Worm (Caenorhabditis elegans): ENCODE measurements around the gene C07E3.10.

C07E3.10 gene

DNA sequence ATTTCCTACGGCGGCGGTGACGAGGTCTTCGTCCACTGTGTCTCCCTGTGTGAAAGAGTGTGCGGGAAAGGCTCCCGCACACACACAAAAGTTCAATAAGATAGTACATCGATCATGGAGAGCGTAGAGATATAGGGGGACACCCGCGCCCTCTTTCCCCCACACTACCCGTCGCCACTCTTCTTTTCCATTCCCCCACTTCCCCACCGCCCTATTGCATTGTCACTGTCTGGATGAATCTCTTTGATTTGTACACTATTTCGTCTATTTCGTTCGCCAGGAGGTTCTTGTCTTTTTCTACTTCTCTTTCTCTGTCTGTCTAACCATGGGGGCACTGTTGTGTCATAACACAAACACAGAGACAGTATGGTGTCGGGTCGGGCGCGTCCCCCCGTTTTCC lies 36.1 kb downstream of the C07E3.10 start:
- TF ChIP-seq cog-1 (tag; optimal IDR thresholded peaks at IDR 0.05) (peak; percentile 49), flt-1 (GFP tag; IDR thresholded peaks at IDR 0.05) (no peak)

DNA sequence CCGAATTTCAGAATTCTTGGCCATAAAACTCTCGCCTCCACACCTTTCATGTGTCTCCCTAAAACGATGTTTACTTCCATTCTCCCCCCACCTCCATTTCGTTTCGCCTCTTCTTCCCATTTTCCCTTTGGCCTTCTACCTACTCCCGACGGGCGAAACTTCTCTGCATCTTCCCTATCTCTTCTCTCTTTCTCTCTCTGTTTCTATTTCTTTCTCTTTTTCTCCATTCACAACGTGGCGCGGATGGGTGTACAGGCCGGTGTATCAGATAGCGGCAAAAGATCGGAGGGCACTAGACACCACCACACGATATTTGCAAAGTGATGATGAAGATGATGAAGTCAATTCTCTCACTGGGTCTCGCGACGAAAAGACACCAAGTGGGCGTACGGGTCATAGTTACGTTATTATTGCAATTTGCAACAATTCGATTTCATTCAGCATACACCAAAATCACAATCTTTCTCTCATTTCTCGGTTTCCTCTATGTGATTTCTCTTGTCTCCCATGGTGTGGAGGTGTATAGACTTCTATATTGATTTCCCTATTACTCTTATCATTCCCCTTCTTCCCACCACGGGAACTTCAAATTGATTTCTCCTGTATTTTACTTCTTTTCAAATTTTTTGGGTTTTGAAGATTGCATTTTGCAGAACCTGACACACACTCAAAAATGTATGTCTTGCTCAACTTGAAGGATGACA lies 38.7 kb downstream of the C07E3.10 start, which contains the start of gene ztf-27:
TSS of gene ztf-27 (plus strand) at position 654 of the 704 bp plus-strand sequence.
- TF ChIP-seq tab-1 (GFP tag; IDR thresholded peaks at IDR 0.05) (no peak), cog-1 (tag; optimal IDR thresholded peaks at IDR 0.05) (no peak), ref-1 (GFP tag; conservative IDR thresholded peaks at IDR 0.05) (no peak), med-1 (GFP tag; optimal IDR thresholded peaks at IDR 0.05; ENCODE audit: insufficient read depth) (no peak), klf-2 (GFP tag; conservative IDR thresholded peaks at IDR 0.05) (no peak), flt-1 (GFP tag; IDR thresholded peaks at IDR 0.05) (no peak), T22C8.4 (GFP tag; IDR thresholded peaks at IDR 0.05) (no peak), ztf-29 (GFP tag; IDR thresholded peaks at IDR 0.05) (no peak), ztf-23 (GFP tag; IDR thresholded peaks at IDR 0.05) (no peak)

DNA sequence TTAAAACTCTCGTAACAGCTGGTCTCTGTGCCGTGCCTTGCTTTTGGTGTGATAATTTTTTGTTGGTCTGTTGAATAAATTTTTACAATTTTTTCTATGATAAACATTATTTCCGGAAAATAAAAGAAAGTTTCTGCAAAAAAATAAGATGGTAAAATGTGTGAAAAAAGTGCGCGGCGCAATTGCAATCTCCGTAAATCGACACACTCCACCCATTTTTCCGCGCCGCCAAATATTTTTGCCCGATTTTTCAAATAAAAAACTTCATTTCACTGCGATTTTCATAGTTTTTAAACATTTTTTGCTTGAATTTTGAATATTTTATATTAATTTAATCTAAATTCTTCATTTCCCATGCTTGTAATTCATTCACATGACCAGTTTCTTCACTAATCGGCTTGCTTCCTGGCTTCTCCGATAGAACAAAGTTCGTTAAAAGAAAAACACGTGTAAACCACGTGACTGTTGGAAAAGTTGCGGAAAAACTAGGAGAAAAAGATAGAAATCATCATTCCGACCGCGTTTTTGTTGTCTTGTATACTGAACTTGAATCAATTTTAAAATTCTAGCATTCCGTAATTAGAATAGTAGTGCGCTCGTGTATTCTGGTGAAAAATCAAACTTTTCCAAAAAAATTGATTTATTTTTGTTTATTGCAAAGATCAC lies 42.0 kb downstream of the C07E3.10 start:
- TF ChIP-seq tab-1 (GFP tag; IDR thresholded peaks at IDR 0.05) (peak; percentile 58; the same call in 1 of the 2 replicates), T22C8.4 (GFP tag; IDR thresholded peaks at IDR 0.05) (no peak), klf-2 (GFP tag; conservative IDR thresholded peaks at IDR 0.05) (0 out of 2 replicates have a peak, but pooled peaks have one; percentile 30), ztf-29 (GFP tag; IDR thresholded peaks at IDR 0.05) (no peak), ref-1 (GFP tag; conservative IDR thresholded peaks at IDR 0.05) (0 out of 2 replicates have a peak, but pooled peaks have one; percentile 17), cog-1 (tag; optimal IDR thresholded peaks at IDR 0.05) (peak; percentile 35), flt-1 (GFP tag; IDR thresholded peaks at IDR 0.05) (peak; percentile 77), med-1 (GFP tag; optimal IDR thresholded peaks at IDR 0.05; ENCODE audit: insufficient read depth) (peak; percentile 60), ztf-23 (GFP tag; IDR thresholded peaks at IDR 0.05) (peak; percentile 67; the same call in 1 of the 2 replicates)

DNA sequence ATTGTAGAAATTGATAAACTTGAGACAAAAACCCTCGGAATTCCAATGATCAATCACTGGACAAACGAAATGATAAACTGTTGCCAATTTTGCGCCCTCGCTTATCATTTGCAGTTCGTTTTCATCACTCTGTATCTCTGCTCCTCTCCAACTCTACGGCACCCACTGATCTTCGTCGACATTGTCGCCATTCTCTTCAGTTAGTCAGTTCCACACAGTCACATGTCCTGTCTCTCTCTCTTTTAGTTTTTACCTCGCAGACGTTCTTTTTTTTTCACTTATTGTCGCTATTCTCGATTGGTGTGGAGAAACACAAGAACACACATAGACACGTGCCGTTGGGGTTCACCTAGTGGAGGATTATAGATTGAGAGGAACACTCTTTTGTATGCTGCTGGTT lies 42.9 kb downstream of the C07E3.10 start:
- TF ChIP-seq tab-1 (GFP tag; IDR thresholded peaks at IDR 0.05) (no peak), flt-1 (GFP tag; IDR thresholded peaks at IDR 0.05) (no peak), ref-1 (GFP tag; conservative IDR thresholded peaks at IDR 0.05) (no peak), T22C8.4 (GFP tag; IDR thresholded peaks at IDR 0.05) (no peak), med-1 (GFP tag; optimal IDR thresholded peaks at IDR 0.05; ENCODE audit: insufficient read depth) (no peak), ztf-29 (GFP tag; IDR thresholded peaks at IDR 0.05) (no peak), klf-2 (GFP tag; conservative IDR thresholded peaks at IDR 0.05) (no peak), ztf-23 (GFP tag; IDR thresholded peaks at IDR 0.05) (no peak), cog-1 (tag; optimal IDR thresholded peaks at IDR 0.05) (no peak)

DNA sequence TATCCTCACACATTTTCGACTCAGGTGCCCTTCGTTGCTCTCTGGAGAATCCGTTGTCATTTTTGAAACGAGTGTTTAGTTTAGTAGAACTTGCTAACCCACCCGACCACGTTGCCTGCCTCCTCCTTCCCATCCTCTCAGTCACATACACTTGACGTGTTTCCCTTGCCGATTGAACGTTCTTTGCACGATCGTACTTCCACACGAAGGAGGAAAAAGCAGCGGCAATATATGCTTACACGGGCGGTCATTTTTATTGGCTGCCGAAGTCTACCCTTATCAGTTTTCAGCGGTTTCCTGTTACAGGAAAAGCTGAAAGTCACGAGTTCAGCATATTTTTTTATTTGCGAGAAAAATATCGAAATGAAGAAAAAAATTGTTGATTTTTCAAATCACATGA lies 43.6 kb downstream of the C07E3.10 start:
- no peak for TF ChIP-seq ztf-29 (GFP tag; IDR thresholded peaks at IDR 0.05)
- no peak for TF ChIP-seq ref-1 (GFP tag; conservative IDR thresholded peaks at IDR 0.05)
- TF ChIP-seq cog-1 (tag; optimal IDR thresholded peaks at IDR 0.05), result no peak
- TF ChIP-seq med-1 (GFP tag; optimal IDR thresholded peaks at IDR 0.05; ENCODE audit: insufficient read depth), result no peak
- TF ChIP-seq klf-2 (GFP tag; conservative IDR thresholded peaks at IDR 0.05), result no peak

DNA sequence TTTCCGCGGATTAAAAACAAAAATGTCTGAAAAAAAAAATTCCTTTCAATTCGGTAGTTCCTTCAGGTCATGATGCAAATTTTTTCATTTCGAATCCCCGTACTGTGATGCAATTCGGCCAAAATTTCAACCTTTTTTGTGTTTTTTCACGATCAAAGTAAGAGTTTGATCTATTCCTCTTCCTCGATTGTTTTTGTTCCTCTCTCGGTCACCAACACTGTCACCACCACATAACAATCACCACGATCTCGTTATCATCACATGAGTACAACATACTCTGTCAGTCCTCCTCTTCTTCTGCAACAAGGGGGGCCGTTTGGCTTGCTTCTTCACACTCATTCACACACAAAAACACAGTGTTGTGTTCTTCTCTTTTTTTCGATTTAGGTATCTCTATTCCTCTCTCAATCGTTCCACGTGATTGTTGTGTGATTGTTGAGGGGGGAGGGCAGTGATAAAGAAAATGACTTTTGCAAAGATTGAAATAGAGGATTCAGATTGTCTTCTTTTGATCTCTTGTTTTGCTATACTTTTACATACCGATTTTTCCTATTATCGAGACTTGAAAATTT lies 44.2 kb downstream of the C07E3.10 start:
- no peak for TF ChIP-seq med-1 (GFP tag; optimal IDR thresholded peaks at IDR 0.05; ENCODE audit: insufficient read depth)
- no peak for TF ChIP-seq T22C8.4 (GFP tag; IDR thresholded peaks at IDR 0.05)
- no peak for TF ChIP-seq klf-2 (GFP tag; conservative IDR thresholded peaks at IDR 0.05)
- no peak for TF ChIP-seq ztf-29 (GFP tag; IDR thresholded peaks at IDR 0.05)
- no peak for TF ChIP-seq tab-1 (GFP tag; IDR thresholded peaks at IDR 0.05)

DNA sequence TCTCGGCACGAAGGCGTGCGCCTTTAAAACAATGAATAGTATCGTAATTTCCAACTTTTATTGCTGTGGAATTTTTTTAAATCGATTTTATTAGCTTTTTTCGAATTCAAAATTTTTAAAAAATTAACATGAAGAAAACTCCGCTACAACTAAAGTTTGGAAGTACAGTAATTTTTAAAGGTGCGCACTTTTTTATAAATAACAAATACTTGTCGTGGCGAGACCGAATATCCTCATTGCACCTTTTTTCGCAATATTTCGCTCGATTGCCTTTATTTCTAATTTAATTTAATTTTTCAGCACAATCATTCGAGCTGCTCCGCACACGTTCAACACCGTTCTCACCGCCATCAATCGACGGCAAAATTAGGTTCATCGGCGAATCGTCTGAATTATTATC lies 44.7 kb downstream of the C07E3.10 start, which contains the start of the genes T09F3.2 and T09F3.7:
TSS of gene T09F3.2 (plus strand) at position 301 of the 400 bp plus-strand sequence.
TSS of gene T09F3.7 (plus strand) at position 315 of the 400 bp plus-strand sequence.
- no peak for TF ChIP-seq ztf-29 (GFP tag; IDR thresholded peaks at IDR 0.05)
- no peak for TF ChIP-seq tab-1 (GFP tag; IDR thresholded peaks at IDR 0.05)
- TF ChIP-seq ztf-23 (GFP tag; IDR thresholded peaks at IDR 0.05), result no peak
- TF ChIP-seq klf-2 (GFP tag; conservative IDR thresholded peaks at IDR 0.05), result no peak

DNA sequence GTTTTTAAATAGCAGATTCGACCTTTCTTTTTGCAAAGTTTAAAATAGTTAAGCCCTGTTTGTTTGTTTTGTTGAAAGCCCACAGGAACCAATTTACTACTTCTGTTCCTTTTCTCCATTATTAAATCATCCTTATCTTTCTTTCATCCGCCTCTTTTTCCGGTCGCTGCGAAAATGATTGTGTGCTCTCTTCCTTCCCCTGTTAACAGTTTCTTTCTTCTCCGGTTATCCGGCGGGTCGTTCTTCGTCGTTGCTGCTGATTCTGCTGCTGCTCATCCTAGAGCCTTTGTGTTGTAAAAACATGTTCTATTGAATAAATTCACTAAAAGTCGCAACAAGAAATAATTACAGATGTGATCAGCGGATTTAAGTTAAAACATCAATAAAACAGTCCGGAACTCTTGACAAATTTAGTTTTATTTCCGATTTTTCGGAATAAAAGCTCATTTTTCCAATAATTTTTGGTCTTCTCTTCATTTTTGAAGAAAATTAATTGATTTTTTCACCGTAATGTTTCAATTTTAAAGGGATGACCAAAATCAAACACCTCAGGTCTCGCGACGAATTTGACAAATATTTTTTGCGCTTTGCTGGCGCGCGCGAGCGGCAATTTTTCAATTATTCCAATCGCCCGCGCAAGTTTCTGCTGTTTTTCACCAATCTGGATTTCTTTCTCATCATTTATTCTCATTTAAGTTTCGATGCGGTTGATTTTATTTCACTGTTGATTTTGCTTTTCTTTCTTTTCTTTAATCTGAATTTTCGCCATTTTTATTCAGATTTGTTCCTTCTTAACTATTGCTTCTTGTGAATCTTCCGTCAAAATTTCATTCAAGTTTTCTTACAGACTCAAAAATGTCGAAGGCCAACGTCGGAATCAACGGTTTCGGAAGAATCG lies 47.4 kb downstream of the C07E3.10 start, which contains the start of gene gpd-1:
TSS of gene gpd-1 (plus strand) at position 848 of the 898 bp plus-strand sequence.
- TF ChIP-seq T22C8.4 (GFP tag; IDR thresholded peaks at IDR 0.05) (no peak), klf-2 (GFP tag; conservative IDR thresholded peaks at IDR 0.05) (no peak), cog-1 (tag; optimal IDR thresholded peaks at IDR 0.05) (no peak), ztf-23 (GFP tag; IDR thresholded peaks at IDR 0.05) (no peak), tab-1 (GFP tag; IDR thresholded peaks at IDR 0.05) (no peak), ztf-29 (GFP tag; IDR thresholded peaks at IDR 0.05) (no peak), ref-1 (GFP tag; conservative IDR thresholded peaks at IDR 0.05) (no peak), flt-1 (GFP tag; IDR thresholded peaks at IDR 0.05) (no peak), med-1 (GFP tag; optimal IDR thresholded peaks at IDR 0.05; ENCODE audit: insufficient read depth) (no peak)

DNA sequence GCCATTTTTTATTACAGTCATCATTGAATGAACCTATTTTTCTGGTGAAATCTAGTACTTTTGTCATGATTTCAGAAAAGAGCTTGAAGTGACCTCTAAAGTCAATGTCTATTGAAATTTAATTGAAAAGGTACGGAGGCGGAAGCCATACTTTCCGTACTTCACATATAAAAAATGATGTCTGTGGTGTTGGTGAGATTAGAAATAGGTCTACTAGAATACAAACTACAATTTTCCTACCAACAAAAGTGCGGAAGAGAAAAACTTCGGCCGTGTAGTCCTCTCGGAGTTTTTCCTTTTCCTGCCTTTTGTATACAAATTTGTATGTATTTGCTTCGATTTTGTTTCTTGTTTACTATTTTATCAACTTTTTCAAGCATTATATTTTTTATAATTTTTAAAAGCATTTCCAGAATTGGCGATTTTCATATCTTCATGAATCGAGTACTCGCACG lies 49.2 kb downstream of the C07E3.10 start, which contains the start of gene T09F3.4:
TSS of gene T09F3.4 (plus strand) at position 405 of the 455 bp plus-strand sequence.
- TF ChIP-seq cog-1 (tag; optimal IDR thresholded peaks at IDR 0.05) (no peak), med-1 (GFP tag; optimal IDR thresholded peaks at IDR 0.05; ENCODE audit: insufficient read depth) (no peak), ref-1 (GFP tag; conservative IDR thresholded peaks at IDR 0.05) (no peak), T22C8.4 (GFP tag; IDR thresholded peaks at IDR 0.05) (no peak), ztf-29 (GFP tag; IDR thresholded peaks at IDR 0.05) (no peak), klf-2 (GFP tag; conservative IDR thresholded peaks at IDR 0.05) (no peak), tab-1 (GFP tag; IDR thresholded peaks at IDR 0.05) (no peak), ztf-23 (GFP tag; IDR thresholded peaks at IDR 0.05) (no peak), flt-1 (GFP tag; IDR thresholded peaks at IDR 0.05) (no peak)
